Worm (Caenorhabditis elegans) whole organism, L1 larva: Measurements from ENCODE around the gene C31H2.4.
A peak's percentile ranks its signal among the peaks of the same experiment; 100 is the strongest.

Source experiments
- C16A3.4 ChIP-seq: fragments of 150-350 bp; optimal IDR thresholded peaks from 2 replicates; lab custom pipeline; 2014; ENCODE audit warnings: missing biosample characterization, missing genetic modification characterization
- C34B4.2 ChIP-seq: sonication (generic microtip); optimal IDR thresholded peaks from 2 replicates; lab custom pipeline; 2017; ENCODE audit warnings: mild to moderate bottlenecking, missing genetic modification characterization, missing compliant biosample characterization
- F16B12.6 ChIP-seq: fragments of 150-350 bp; optimal IDR thresholded peaks from 2 replicates; lab custom pipeline; 2014; ENCODE audit warnings: missing biosample characterization, missing genetic modification characterization
- Y116A8C.19 ChIP-seq: sonication (generic microtip); optimal IDR thresholded peaks from 2 replicates; lab custom pipeline; 2016; ENCODE audit warnings: missing compliant biosample characterization, missing genetic modification characterization, borderline replicate concordance
- aha-1 ChIP-seq: fragments of 150-350 bp; optimal IDR thresholded peaks from 2 replicates; lab custom pipeline; 2014; ENCODE audit warnings: missing biosample characterization, missing genetic modification characterization
- alr-1 ChIP-seq: fragments of 200-800 bp; sonication (Bioruptor generic); optimal IDR thresholded peaks from 2 replicates; lab custom pipeline; 2018; ENCODE audit warnings: borderline replicate concordance, mild to moderate bottlenecking, missing genetic modification characterization, missing compliant biosample characterization
- aly-2 ChIP-seq: fragments of 150-350 bp; optimal IDR thresholded peaks from 2 replicates; lab custom pipeline; 2014; ENCODE audit warnings: missing biosample characterization, missing genetic modification characterization
- ama-1 ChIP-seq: fragments of 150-350 bp; optimal IDR thresholded peaks from 2 replicates; lab custom pipeline; 2014
- blmp-1 ChIP-seq: fragments of 150-350 bp; optimal IDR thresholded peaks from 2 replicates; lab custom pipeline; 2014; ENCODE audit warnings: missing biosample characterization, missing genetic modification characterization
- ceh-63 ChIP-seq: fragments of 200-800 bp; sonication (Bioruptor generic); optimal IDR thresholded peaks from 2 replicates; lab custom pipeline; 2018; ENCODE audit warnings: mild to moderate bottlenecking, missing genetic modification characterization, missing compliant biosample characterization
- ceh-8 ChIP-seq: fragments of 200-800 bp; sonication (Bioruptor generic); optimal IDR thresholded peaks from 2 replicates; lab custom pipeline; 2018; ENCODE audit warnings: mild to moderate bottlenecking, missing genetic modification characterization, moderate library complexity, missing compliant biosample characterization
- ceh-82 ChIP-seq, 3 experiments: fragments of 150-350 bp in 1 of 3; sonication (generic microtip) in 2 of 3; optimal IDR thresholded peaks; 2 replicates each; lab custom pipeline; 2014 to 2017; ENCODE audit warnings: missing biosample characterization in 3 of 3, missing genetic modification characterization in 3 of 3
- efl-1 ChIP-seq, 4 experiments: fragments of 150-350 bp; optimal IDR thresholded peaks in 3 of 4; peaks in 1 of 4; 1 replicate in 1 of 4; 2 replicates in 3 of 4; lab custom pipeline; 2014; ENCODE audit warnings: missing biosample characterization in 2 of 4, missing genetic modification characterization in 2 of 4, missing genetic modification reagents in 2 of 4
- elt-2 ChIP-seq: sonication (generic microtip); optimal IDR thresholded peaks from 2 replicates; lab custom pipeline; 2016; ENCODE audit warnings: missing genetic modification characterization, mild to moderate bottlenecking, inconsistent platforms, missing compliant biosample characterization, missing genetic modification reagents
- elt-3 ChIP-seq, 6 experiments: fragments of 150-350 bp in 1 of 6; sonication (generic microtip); optimal IDR thresholded peaks; 2 replicates each; lab custom pipeline; 2017 to 2018; ENCODE audit warnings: missing biosample characterization in 6 of 6, missing genetic modification characterization in 6 of 6, inconsistent platforms in 1 of 6
- ets-5 ChIP-seq: fragments of 200-800 bp; sonication (Bioruptor generic); IDR thresholded peaks from 2 replicates; pipeline ENCODE4 v1.3.6; 2022; ENCODE audit warnings: missing genetic modification characterization, missing compliant biosample characterization
- fkh-10 ChIP-seq: sonication (generic microtip); optimal IDR thresholded peaks from 2 replicates; lab custom pipeline; 2017; ENCODE audit warnings: missing biosample characterization, missing genetic modification reagents, missing genetic modification characterization
- fkh-8 ChIP-seq: sonication (generic microtip); optimal IDR thresholded peaks from 2 replicates; lab custom pipeline; 2016; ENCODE audit warnings: mild to moderate bottlenecking, missing genetic modification characterization, missing compliant biosample characterization
- hlh-17 ChIP-seq: fragments of 200-800 bp; sonication (Bioruptor generic); optimal IDR thresholded peaks from 2 replicates; lab custom pipeline; 2018; ENCODE audit warnings: missing genetic modification characterization, mild to moderate bottlenecking, missing compliant biosample characterization, moderate library complexity, borderline replicate concordance
- irx-1 ChIP-seq: sonication (generic microtip); optimal IDR thresholded peaks from 2 replicates; lab custom pipeline; 2016; ENCODE audit warnings: missing genetic modification characterization, missing compliant biosample characterization
- isw-1 ChIP-seq: fragments of 200-800 bp; sonication (Bioruptor generic); IDR thresholded peaks from 2 replicates; pipeline ENCODE4 v1.3.6; 2022; ENCODE audit warnings: missing genetic modification characterization, missing compliant biosample characterization
- jun-1 ChIP-seq: fragments of 150-350 bp; optimal IDR thresholded peaks from 2 replicates; lab custom pipeline; 2014; ENCODE audit warnings: missing biosample characterization, missing genetic modification reagents, missing genetic modification characterization
- lin-14 ChIP-seq: fragments of 200-800 bp; sonication (Bioruptor generic); optimal IDR thresholded peaks from 2 replicates; lab custom pipeline; 2018; ENCODE audit warnings: mild to moderate bottlenecking, missing genetic modification characterization, moderate library complexity, missing compliant biosample characterization
- lin-15B ChIP-seq: fragments of 150-350 bp; sonication (generic microtip); optimal IDR thresholded peaks from 3 replicates; lab custom pipeline; 2014; ENCODE audit warnings: missing biosample characterization, missing genetic modification characterization
- lin-35 ChIP-seq, 2 experiments: fragments of 150-350 bp; optimal IDR thresholded peaks; 2 replicates each; lab custom pipeline; 2014; ENCODE audit warnings: missing biosample characterization in 2 of 2, missing genetic modification characterization in 2 of 2, missing genetic modification reagents in 2 of 2
- lir-3 ChIP-seq: sonication (generic microtip); optimal IDR thresholded peaks from 2 replicates; lab custom pipeline; 2016; ENCODE audit warnings: mild to moderate bottlenecking, missing genetic modification characterization, moderate library complexity, missing compliant biosample characterization; ENCODE audit not compliant: poor library complexity
- lsy-2 ChIP-seq, 2 experiments: fragments of 150-350 bp; optimal IDR thresholded peaks; 2 replicates each; lab custom pipeline; 2014; ENCODE audit warnings: missing biosample characterization in 2 of 2, missing genetic modification characterization in 2 of 2
- mab-9 ChIP-seq: fragments of 200-800 bp; sonication (Bioruptor generic); IDR thresholded peaks from 2 replicates; pipeline ENCODE4 v1.3.6; 2022; ENCODE audit warnings: missing genetic modification reagents, missing genetic modification characterization, missing compliant biosample characterization
- mdl-1 ChIP-seq, 2 experiments: fragments of 150-350 bp; optimal IDR thresholded peaks; 2 replicates each; lab custom pipeline; 2014 to 2017; ENCODE audit warnings: missing biosample characterization in 2 of 2, missing genetic modification characterization in 2 of 2, inconsistent platforms in 1 of 2
- mef-2 ChIP-seq: fragments of 150-350 bp; optimal IDR thresholded peaks from 2 replicates; lab custom pipeline; 2014; ENCODE audit warnings: missing biosample characterization, missing genetic modification characterization
- mep-1 ChIP-seq: fragments of 150-350 bp; optimal IDR thresholded peaks from 2 replicates; lab custom pipeline; 2014; ENCODE audit warnings: missing biosample characterization, missing genetic modification characterization
- nhr-19 ChIP-seq: fragments of 200-800 bp; sonication (Bioruptor generic); conservative IDR thresholded peaks from 2 replicates; pipeline ENCODE4 v1.3.6; 2022; ENCODE audit warnings: missing genetic modification characterization, missing compliant biosample characterization
- nhr-237 ChIP-seq: fragments of 150-350 bp; optimal IDR thresholded peaks from 2 replicates; lab custom pipeline; 2014; ENCODE audit warnings: missing biosample characterization, missing genetic modification characterization
- nhr-28 ChIP-seq: fragments of 150-350 bp; optimal IDR thresholded peaks from 2 replicates; lab custom pipeline; 2014; ENCODE audit warnings: missing biosample characterization, missing genetic modification characterization
- nhr-47 ChIP-seq: sonication (generic microtip); optimal IDR thresholded peaks from 2 replicates; lab custom pipeline; 2016; ENCODE audit warnings: mild to moderate bottlenecking, missing genetic modification characterization, moderate library complexity, missing compliant biosample characterization
- nhr-71 ChIP-seq: sonication (generic microtip); optimal IDR thresholded peaks from 2 replicates; lab custom pipeline; 2016; ENCODE audit warnings: mild to moderate bottlenecking, missing genetic modification characterization, moderate library complexity, missing compliant biosample characterization
- nhr-76 ChIP-seq: sonication (generic microtip); optimal IDR thresholded peaks from 2 replicates; lab custom pipeline; 2017; ENCODE audit warnings: missing biosample characterization, missing genetic modification characterization
- nhr-77 ChIP-seq: fragments of 150-350 bp; optimal IDR thresholded peaks from 2 replicates; lab custom pipeline; 2014; ENCODE audit warnings: missing biosample characterization, missing genetic modification characterization
- pag-3 ChIP-seq: sonication (generic microtip); optimal IDR thresholded peaks from 2 replicates; lab custom pipeline; 2017; ENCODE audit warnings: missing genetic modification characterization, mild to moderate bottlenecking, missing compliant biosample characterization, antibody characterized with exemption, borderline replicate concordance; ENCODE audit not compliant: insufficient read depth
- pqm-1 ChIP-seq: sonication (generic microtip); optimal IDR thresholded peaks from 3 replicates; lab custom pipeline; 2017; ENCODE audit warnings: missing biosample characterization, missing genetic modification characterization
- skn-1 ChIP-seq: fragments of 150-350 bp; optimal IDR thresholded peaks from 2 replicates; lab custom pipeline; 2014; ENCODE audit warnings: missing biosample characterization, missing genetic modification characterization
- snpc-4 ChIP-seq: fragments of 150-350 bp; optimal IDR thresholded peaks from 2 replicates; lab custom pipeline; 2014; ENCODE audit warnings: missing biosample characterization, missing genetic modification characterization
- sptf-1 ChIP-seq: fragments of 150-350 bp; optimal IDR thresholded peaks from 2 replicates; lab custom pipeline; 2014; ENCODE audit warnings: missing biosample characterization, missing genetic modification characterization
- swsn-7 ChIP-seq: sonication (generic microtip); optimal IDR thresholded peaks from 2 replicates; lab custom pipeline; 2016; ENCODE audit warnings: missing genetic modification characterization, missing compliant biosample characterization
- tbx-2 ChIP-seq: sonication (generic microtip); optimal IDR thresholded peaks from 2 replicates; lab custom pipeline; 2016; ENCODE audit warnings: missing genetic modification characterization, missing compliant biosample characterization
- unc-130 ChIP-seq: fragments of 150-350 bp; optimal IDR thresholded peaks from 2 replicates; lab custom pipeline; 2017; ENCODE audit warnings: missing biosample characterization, missing genetic modification characterization, inconsistent platforms
- unc-30 ChIP-seq: sonication (generic microtip); optimal IDR thresholded peaks from 2 replicates; lab custom pipeline; 2017; ENCODE audit warnings: missing biosample characterization, missing genetic modification characterization
- unc-62 ChIP-seq: fragments of 150-350 bp; optimal IDR thresholded peaks from 2 replicates; lab custom pipeline; 2014; ENCODE audit warnings: missing biosample characterization, missing genetic modification reagents, missing genetic modification characterization
- unc-86 ChIP-seq: sonication (generic microtip); optimal IDR thresholded peaks from 2 replicates; lab custom pipeline; 2016; ENCODE audit warnings: missing genetic modification characterization, missing compliant biosample characterization
- vab-15 ChIP-seq: sonication (generic microtip); optimal IDR thresholded peaks from 2 replicates; lab custom pipeline; 2017; ENCODE audit warnings: missing genotype, mild to moderate bottlenecking, missing genetic modification characterization, missing compliant biosample characterization
- xbp-1 ChIP-seq: sonication (generic microtip); optimal IDR thresholded peaks from 2 replicates; lab custom pipeline; 2016; ENCODE audit warnings: missing genetic modification characterization, missing compliant biosample characterization
- zip-4 ChIP-seq: fragments of 200-800 bp; sonication (Bioruptor generic); optimal IDR thresholded peaks from 2 replicates; lab custom pipeline; 2018; ENCODE audit warnings: mild to moderate bottlenecking, missing genetic modification characterization, moderate library complexity, missing compliant biosample characterization
- ztf-11 ChIP-seq, 2 experiments: sonication (generic microtip); optimal IDR thresholded peaks; 2 replicates each; lab custom pipeline; 2016 to 2017; ENCODE audit warnings: missing genetic modification characterization in 2 of 2, missing biosample characterization in 1 of 2, missing compliant biosample characterization in 1 of 2

C31H2.4 gene

DNA sequence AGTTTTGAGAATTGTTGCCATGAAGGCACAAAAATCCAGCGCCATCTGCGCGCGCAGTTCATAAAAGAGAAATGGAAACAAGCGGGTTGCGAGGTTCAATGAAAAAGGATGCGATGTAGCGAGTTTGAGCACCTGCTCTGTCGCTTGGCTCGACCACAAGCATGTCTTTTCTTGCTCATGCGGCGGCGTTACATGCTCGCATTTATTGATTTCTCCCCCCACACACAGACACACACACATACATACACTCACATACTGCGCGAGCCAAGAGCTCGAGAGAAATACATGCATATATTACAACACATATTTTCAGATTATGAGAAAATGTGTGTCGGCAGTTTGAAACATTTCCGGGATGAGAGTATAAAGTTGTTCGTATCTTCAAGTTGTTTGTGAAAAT is 37.7 kb downstream of the C31H2.4 start (continued):
- TF ChIP-seq tbx-2 (tag; lab: Kevin White, UChicago) (peak; percentile 12), ceh-82 (tag; optimal IDR thresholded peaks at IDR 0.05; lab: Kevin White, UChicago) (peak; percentile 10 to 56 (median 10)), hlh-17 (no peak), lin-35 (GFP tag; optimal IDR thresholded peaks at IDR 0.05; lab: Kevin White, UChicago) (peak in 1 of 2 experiments; percentile 9), nhr-76 (tag; lab: Kevin White, UChicago) (no peak), elt-2 (tag; lab: Kevin White, UChicago) (no peak), fkh-10 (GFP tag; lab: Kevin White, UChicago) (peak; percentile 45), unc-130 (tag; lab: Kevin White, UChicago) (no peak), C16A3.4 (no peak), lir-3 (tag; lab: Kevin White, UChicago) (no peak), ets-5 (GFP tag; lab: Robert Waterston, UW) (no peak), efl-1 (optimal IDR thresholded peaks at IDR 0.05; lab: Kevin White, UChicago) (no peak), efl-1 (GFP tag; optimal IDR thresholded peaks at IDR 0.05 in 1 of 2; lab: Kevin White, UChicago) (no peak), nhr-28 (no peak), swsn-7 (tag; lab: Kevin White, UChicago) (peak; percentile 42), unc-62 (GFP tag; lab: Kevin White, UChicago) (no peak), jun-1 (tag; lab: Kevin White, UChicago) (no peak), xbp-1 (tag; lab: Kevin White, UChicago) (peak; percentile 10), ceh-63 (GFP tag; lab: Kevin White, UChicago) (no peak), ztf-11 (tag; optimal IDR thresholded peaks at IDR 0.05; lab: Kevin White, UChicago) (no peak), fkh-8 (tag; lab: Kevin White, UChicago) (peak; percentile 76), nhr-77 (tag; lab: Kevin White, UChicago) (no peak), F16B12.6 (tag; lab: Kevin White, UChicago) (no peak), C34B4.2 (no peak), isw-1 (GFP tag; lab: Robert Waterston, UW) (no peak), skn-1 (tag; lab: Kevin White, UChicago) (peak; percentile 3), irx-1 (peak; percentile 33), Y116A8C.19 (tag; lab: Kevin White, UChicago) (no peak), pag-3 (tag; lab: Kevin White, UChicago) (no peak), ama-1 (no peak), elt-3 (tag; optimal IDR thresholded peaks at IDR 0.05; lab: Kevin White, UChicago) (no peak), mdl-1 (tag; optimal IDR thresholded peaks at IDR 0.05; lab: Kevin White, UChicago) (no peak), ceh-8 (GFP tag; lab: Kevin White, UChicago) (no peak), blmp-1 (tag; lab: Kevin White, UChicago) (no peak), mab-9 (GFP tag; lab: Robert Waterston, UW) (no peak), nhr-71 (tag; lab: Kevin White, UChicago) (peak; percentile 33), unc-30 (tag; lab: Kevin White, UChicago) (no peak), unc-86 (peak; percentile 64), aly-2 (tag; lab: Kevin White, UChicago) (no peak), nhr-237 (tag; lab: Kevin White, UChicago) (no peak), snpc-4 (tag; lab: Kevin White, UChicago) (no peak), alr-1 (tag; lab: Kevin White, UChicago) (no peak), lsy-2 (tag; optimal IDR thresholded peaks at IDR 0.05; lab: Kevin White, UChicago) (peak in 1 of 2 experiments; percentile 15), mef-2 (no peak), pqm-1 (no peak), nhr-19 (GFP tag; lab: Robert Waterston, UW) (0 out of 2 replicates have a peak, but pooled peaks have one; percentile 11), mep-1 (tag; lab: Kevin White, UChicago) (peak; percentile 11), aha-1 (tag; lab: Kevin White, UChicago) (no peak), zip-4 (GFP tag; lab: Kevin White, UChicago) (no peak), sptf-1 (tag; lab: Kevin White, UChicago) (no peak), vab-15 (tag; lab: Kevin White, UChicago) (no peak), nhr-47 (peak; percentile 38), lin-14 (peak; percentile 73), lin-15B (tag; lab: Kevin White, UChicago) (no peak)
